Fruit fly (Drosophila melanogaster): Measurements from ENCODE around the gene mTTF.

DNA sequence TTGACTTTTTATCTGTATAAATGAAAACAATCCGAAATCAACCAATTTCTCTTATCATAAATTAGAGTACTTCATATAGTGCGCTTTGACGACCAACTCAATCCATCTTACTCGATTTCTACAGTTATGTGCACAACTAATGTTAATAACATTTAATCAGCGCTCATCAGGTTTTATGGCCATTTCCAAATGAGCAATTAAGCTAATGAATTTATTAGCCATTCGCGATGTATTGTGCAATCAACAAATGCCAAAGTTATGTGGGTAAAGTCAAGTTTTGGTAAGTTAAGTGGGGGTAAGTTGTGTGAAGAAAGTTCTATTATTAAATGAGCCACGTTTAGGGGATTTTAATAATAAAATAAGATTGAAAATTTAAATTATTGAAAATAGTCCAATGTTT lies 44.9 kb upstream of the mTTF start:
- no peak for TF ChIP-seq Hr96 (GFP tag; optimal IDR thresholded peaks at IDR 0.05)
- no peak for TF ChIP-seq CG11617 (GFP tag; optimal IDR thresholded peaks at IDR 0.05)
- TF ChIP-seq Mnt (GFP tag; optimal IDR thresholded peaks at IDR 0.05) = no peak
- TF ChIP-seq ovo (GFP tag; optimal IDR thresholded peaks at IDR 0.05) = no peak
